Worm (Caenorhabditis elegans) whole organism, L1 larva: ENCODE data around the gene lgc-40.

ENCODE experiments used
- C04F5.9 ChIP-seq: sonication (generic microtip); optimal IDR thresholded peaks from 2 replicates; lab custom pipeline; 2016; ENCODE audit warnings: missing genetic modification characterization, missing compliant biosample characterization
- C34B4.2 ChIP-seq: sonication (generic microtip); optimal IDR thresholded peaks from 2 replicates; lab custom pipeline; 2017; ENCODE audit warnings: mild to moderate bottlenecking, missing genetic modification characterization, missing compliant biosample characterization
- aly-2 ChIP-seq: fragments of 150-350 bp; optimal IDR thresholded peaks from 2 replicates; lab custom pipeline; 2014; ENCODE audit warnings: missing biosample characterization, missing genetic modification characterization
- blmp-1 ChIP-seq: fragments of 150-350 bp; optimal IDR thresholded peaks from 2 replicates; lab custom pipeline; 2014; ENCODE audit warnings: missing biosample characterization, missing genetic modification characterization
- ceh-63 ChIP-seq: fragments of 200-800 bp; sonication (Bioruptor generic); optimal IDR thresholded peaks from 2 replicates; lab custom pipeline; 2018; ENCODE audit warnings: mild to moderate bottlenecking, missing genetic modification characterization, missing compliant biosample characterization
- ceh-8 ChIP-seq: fragments of 200-800 bp; sonication (Bioruptor generic); optimal IDR thresholded peaks from 2 replicates; lab custom pipeline; 2018; ENCODE audit warnings: mild to moderate bottlenecking, missing genetic modification characterization, moderate library complexity, missing compliant biosample characterization
- ceh-82 ChIP-seq, 3 experiments: fragments of 150-350 bp in 1 of 3; sonication (generic microtip) in 2 of 3; optimal IDR thresholded peaks; 2 replicates each; lab custom pipeline; 2014 to 2017; ENCODE audit warnings: missing biosample characterization in 3 of 3, missing genetic modification characterization in 3 of 3
- ceh-88 ChIP-seq: fragments of 200-800 bp; sonication (Bioruptor generic); IDR thresholded peaks from 2 replicates; pipeline ENCODE4 v1.3.6; 2022; ENCODE audit warnings: missing genetic modification characterization, missing compliant biosample characterization
- ceh-90 ChIP-seq: sonication (generic microtip); optimal IDR thresholded peaks from 2 replicates; lab custom pipeline; 2016; ENCODE audit warnings: missing genetic modification characterization, missing compliant biosample characterization
- ces-1 ChIP-seq: fragments of 150-350 bp; optimal IDR thresholded peaks from 2 replicates; lab custom pipeline; 2014; ENCODE audit warnings: missing biosample characterization, missing genetic modification reagents, missing genetic modification characterization
- efl-1 ChIP-seq, 4 experiments: fragments of 150-350 bp; optimal IDR thresholded peaks in 3 of 4; peaks in 1 of 4; 1 replicate in 1 of 4; 2 replicates in 3 of 4; lab custom pipeline; 2014; ENCODE audit warnings: missing biosample characterization in 2 of 4, missing genetic modification characterization in 2 of 4, missing genetic modification reagents in 2 of 4
- efl-3 ChIP-seq: fragments of 200-800 bp; sonication (Bioruptor generic); optimal IDR thresholded peaks from 2 replicates; lab custom pipeline; 2018; ENCODE audit warnings: mild to moderate bottlenecking, missing genetic modification characterization, missing compliant biosample characterization
- elt-3 ChIP-seq, 6 experiments: fragments of 150-350 bp in 1 of 6; sonication (generic microtip); optimal IDR thresholded peaks; 2 replicates each; lab custom pipeline; 2017 to 2018; ENCODE audit warnings: missing biosample characterization in 6 of 6, missing genetic modification characterization in 6 of 6, inconsistent platforms in 1 of 6
- fos-1 ChIP-seq: fragments of 150-350 bp; optimal IDR thresholded peaks from 2 replicates; lab custom pipeline; 2014; ENCODE audit warnings: missing biosample characterization, missing genetic modification characterization
- grh-1 ChIP-seq: fragments of 200-800 bp; sonication (Bioruptor generic); IDR thresholded peaks from 2 replicates; pipeline ENCODE4 v1.3.6; 2022; ENCODE audit warnings: missing genetic modification reagents, missing genetic modification characterization, missing compliant biosample characterization
- hlh-17 ChIP-seq: fragments of 200-800 bp; sonication (Bioruptor generic); optimal IDR thresholded peaks from 2 replicates; lab custom pipeline; 2018; ENCODE audit warnings: missing genetic modification characterization, mild to moderate bottlenecking, missing compliant biosample characterization, moderate library complexity, borderline replicate concordance
- lin-14 ChIP-seq: fragments of 200-800 bp; sonication (Bioruptor generic); optimal IDR thresholded peaks from 2 replicates; lab custom pipeline; 2018; ENCODE audit warnings: mild to moderate bottlenecking, missing genetic modification characterization, moderate library complexity, missing compliant biosample characterization
- lin-35 ChIP-seq, 2 experiments: fragments of 150-350 bp; optimal IDR thresholded peaks; 2 replicates each; lab custom pipeline; 2014; ENCODE audit warnings: missing biosample characterization in 2 of 2, missing genetic modification characterization in 2 of 2, missing genetic modification reagents in 2 of 2
- lir-3 ChIP-seq: sonication (generic microtip); optimal IDR thresholded peaks from 2 replicates; lab custom pipeline; 2016; ENCODE audit warnings: mild to moderate bottlenecking, missing genetic modification characterization, moderate library complexity, missing compliant biosample characterization; ENCODE audit not compliant: poor library complexity
- lsy-2 ChIP-seq, 2 experiments: fragments of 150-350 bp; optimal IDR thresholded peaks; 2 replicates each; lab custom pipeline; 2014; ENCODE audit warnings: missing biosample characterization in 2 of 2, missing genetic modification characterization in 2 of 2
- mab-9 ChIP-seq: fragments of 200-800 bp; sonication (Bioruptor generic); IDR thresholded peaks from 2 replicates; pipeline ENCODE4 v1.3.6; 2022; ENCODE audit warnings: missing genetic modification reagents, missing genetic modification characterization, missing compliant biosample characterization
- mdl-1 ChIP-seq, 2 experiments: fragments of 150-350 bp; optimal IDR thresholded peaks; 2 replicates each; lab custom pipeline; 2014 to 2017; ENCODE audit warnings: missing biosample characterization in 2 of 2, missing genetic modification characterization in 2 of 2, inconsistent platforms in 1 of 2
- mef-2 ChIP-seq: fragments of 150-350 bp; optimal IDR thresholded peaks from 2 replicates; lab custom pipeline; 2014; ENCODE audit warnings: missing biosample characterization, missing genetic modification characterization
- mep-1 ChIP-seq: fragments of 150-350 bp; optimal IDR thresholded peaks from 2 replicates; lab custom pipeline; 2014; ENCODE audit warnings: missing biosample characterization, missing genetic modification characterization
- nhr-12 ChIP-seq: sonication (generic microtip); optimal IDR thresholded peaks from 2 replicates; lab custom pipeline; 2017; ENCODE audit warnings: missing biosample characterization, missing genetic modification characterization
- nhr-20 ChIP-seq: sonication (generic microtip); optimal IDR thresholded peaks from 2 replicates; lab custom pipeline; 2016; ENCODE audit warnings: mild to moderate bottlenecking, missing genetic modification characterization, missing compliant biosample characterization
- nhr-28 ChIP-seq: fragments of 150-350 bp; optimal IDR thresholded peaks from 2 replicates; lab custom pipeline; 2014; ENCODE audit warnings: missing biosample characterization, missing genetic modification characterization
- nhr-47 ChIP-seq: sonication (generic microtip); optimal IDR thresholded peaks from 2 replicates; lab custom pipeline; 2016; ENCODE audit warnings: mild to moderate bottlenecking, missing genetic modification characterization, moderate library complexity, missing compliant biosample characterization
- nhr-71 ChIP-seq: sonication (generic microtip); optimal IDR thresholded peaks from 2 replicates; lab custom pipeline; 2016; ENCODE audit warnings: mild to moderate bottlenecking, missing genetic modification characterization, moderate library complexity, missing compliant biosample characterization
- nhr-84 ChIP-seq: sonication (generic microtip); optimal IDR thresholded peaks from 2 replicates; lab custom pipeline; 2017; ENCODE audit warnings: missing biosample characterization, missing genetic modification characterization
- nhr-85 ChIP-seq: sonication (generic microtip); peaks from one replicate; lab custom pipeline; 2016; ENCODE audit warnings: missing genetic modification characterization, inconsistent platforms, missing compliant biosample characterization
- nhr-90 ChIP-seq: sonication (generic microtip); optimal IDR thresholded peaks from 2 replicates; lab custom pipeline; 2016; ENCODE audit warnings: mild to moderate bottlenecking, missing genetic modification characterization, missing compliant biosample characterization; ENCODE audit not compliant: poor library complexity
- pag-3 ChIP-seq: sonication (generic microtip); optimal IDR thresholded peaks from 2 replicates; lab custom pipeline; 2017; ENCODE audit warnings: missing genetic modification characterization, mild to moderate bottlenecking, missing compliant biosample characterization, antibody characterized with exemption, borderline replicate concordance; ENCODE audit not compliant: insufficient read depth
- pax-3 ChIP-seq: fragments of 200-800 bp; sonication (Bioruptor generic); optimal IDR thresholded peaks from 2 replicates; lab custom pipeline; 2018; ENCODE audit warnings: mild to moderate bottlenecking, missing genetic modification characterization, moderate library complexity, missing compliant biosample characterization
- rnt-1 ChIP-seq: sonication (generic microtip); optimal IDR thresholded peaks from 2 replicates; lab custom pipeline; 2016; ENCODE audit warnings: mild to moderate bottlenecking, missing genetic modification characterization, moderate library complexity, missing compliant biosample characterization
- skn-1 ChIP-seq: fragments of 150-350 bp; optimal IDR thresholded peaks from 2 replicates; lab custom pipeline; 2014; ENCODE audit warnings: missing biosample characterization, missing genetic modification characterization
- snu-23 ChIP-seq: sonication (generic microtip); optimal IDR thresholded peaks from 2 replicates; lab custom pipeline; 2016; ENCODE audit warnings: missing genetic modification characterization, missing compliant biosample characterization
- sox-4 ChIP-seq: sonication (generic microtip); optimal IDR thresholded peaks from 2 replicates; lab custom pipeline; 2016; ENCODE audit warnings: missing genetic modification characterization, missing compliant biosample characterization
- sptf-1 ChIP-seq: fragments of 150-350 bp; optimal IDR thresholded peaks from 2 replicates; lab custom pipeline; 2014; ENCODE audit warnings: missing biosample characterization, missing genetic modification characterization
- tbx-2 ChIP-seq: sonication (generic microtip); optimal IDR thresholded peaks from 2 replicates; lab custom pipeline; 2016; ENCODE audit warnings: missing genetic modification characterization, missing compliant biosample characterization
- unc-130 ChIP-seq: fragments of 150-350 bp; optimal IDR thresholded peaks from 2 replicates; lab custom pipeline; 2017; ENCODE audit warnings: missing biosample characterization, missing genetic modification characterization, inconsistent platforms
- unc-86 ChIP-seq: sonication (generic microtip); optimal IDR thresholded peaks from 2 replicates; lab custom pipeline; 2016; ENCODE audit warnings: missing genetic modification characterization, missing compliant biosample characterization
- zag-1 ChIP-seq: fragments of 150-350 bp; optimal IDR thresholded peaks from 2 replicates; lab custom pipeline; 2014; ENCODE audit warnings: missing biosample characterization, missing genetic modification characterization

The lgc-40 gene

DNA sequence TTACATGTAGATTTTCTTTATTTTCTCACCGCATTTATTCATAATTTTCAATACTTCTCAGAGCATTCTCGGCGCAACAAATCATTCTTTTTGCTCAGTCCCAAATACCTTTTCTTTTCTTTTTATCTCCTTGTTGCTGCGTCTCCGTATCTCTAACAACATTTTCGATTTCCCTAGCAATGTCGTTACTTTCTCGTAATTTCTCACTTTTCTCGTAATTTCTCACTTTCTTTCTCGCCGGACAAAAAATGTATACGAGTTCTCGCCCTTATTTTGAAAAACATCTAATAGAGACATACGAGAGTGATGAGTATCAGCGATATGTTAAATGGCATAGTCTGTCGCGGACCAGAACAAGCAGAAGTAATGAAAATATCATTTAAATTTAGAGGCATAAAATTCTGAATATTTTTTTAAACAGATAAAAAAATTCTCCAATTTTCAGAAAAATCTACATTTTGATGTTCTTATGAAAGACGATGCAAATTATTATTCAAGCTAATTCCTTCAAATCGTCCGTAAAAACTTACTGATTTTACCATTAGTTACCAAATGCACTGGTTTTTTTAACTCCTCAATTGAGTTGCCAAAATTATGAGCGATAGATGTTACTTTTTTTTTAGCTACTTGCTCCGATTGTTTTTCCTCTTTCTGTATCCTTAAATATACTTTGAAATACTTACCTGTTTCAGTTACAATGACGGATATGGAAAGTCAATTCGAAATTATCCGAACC lies 15.6 kb downstream of the lgc-40 start, which contains the start of gene F47G3.3:
Gene F47G3.3, plus strand, starts transcription at position 686 of the 736 bp plus-strand sequence.
- TF ChIP-seq blmp-1 (tag; lab: Kevin White, UChicago) (peak; percentile 95), mep-1 (no peak)

DNA sequence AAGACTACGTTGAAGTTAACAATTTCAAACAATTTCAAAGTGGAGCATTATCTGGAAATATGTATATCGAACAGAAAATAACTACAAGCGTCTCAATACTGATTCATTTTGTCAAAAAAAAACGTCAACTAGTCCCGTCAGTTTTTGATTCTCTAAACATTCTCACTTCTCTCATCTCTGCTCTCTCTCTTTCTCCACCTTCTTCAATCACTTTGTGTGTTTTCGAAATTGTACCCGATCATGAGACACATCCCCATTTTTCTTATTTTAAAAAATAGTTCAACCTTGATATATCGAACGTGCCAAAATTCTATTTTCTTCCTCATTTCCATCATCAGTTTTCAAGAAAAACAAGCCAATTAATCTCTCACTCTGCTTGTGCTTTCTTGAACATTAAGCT lies 20.9 kb downstream of the lgc-40 start:
- peak; percentile 24 for TF ChIP-seq skn-1 (tag; lab: Kevin White, UChicago)
- TF ChIP-seq lsy-2 (tag; optimal IDR thresholded peaks at IDR 0.05; lab: Kevin White, UChicago) = peak in 1 of 2 experiments; percentile 19
- peak; percentile 13 for TF ChIP-seq blmp-1 (tag; lab: Kevin White, UChicago)
- no peak for TF ChIP-seq ceh-82 (tag; optimal IDR thresholded peaks at IDR 0.05; lab: Kevin White, UChicago)
- peak in 1 of 2 experiments; percentile 15 for TF ChIP-seq lin-35 (GFP tag; optimal IDR thresholded peaks at IDR 0.05; lab: Kevin White, UChicago)
- TF ChIP-seq aly-2 (tag; lab: Kevin White, UChicago) = no peak
- peak; percentile 48 for TF ChIP-seq nhr-71 (tag; lab: Kevin White, UChicago)
- no peak for TF ChIP-seq efl-1 (optimal IDR thresholded peaks at IDR 0.05; lab: Kevin White, UChicago)
- TF ChIP-seq efl-1 (GFP tag; optimal IDR thresholded peaks at IDR 0.05 in 1 of 2; lab: Kevin White, UChicago) = peak in 1 of 2 experiments; percentile 88
- TF ChIP-seq nhr-47 = no peak
- TF ChIP-seq grh-1 (GFP tag; lab: Robert Waterston, UW) = no peak
- peak; percentile 50 for TF ChIP-seq snu-23 (GFP tag; lab: Kevin White, UChicago)
- TF ChIP-seq lin-14 (GFP tag; lab: Kevin White, UChicago) = peak; percentile 68
- no peak for TF ChIP-seq fos-1 (tag; lab: Kevin White, UChicago)
- peak; percentile 73 for TF ChIP-seq nhr-85
- TF ChIP-seq pag-3 (tag; lab: Kevin White, UChicago) = peak; percentile 7
- peak; percentile 12 for TF ChIP-seq nhr-20
- TF ChIP-seq unc-86 (tag; lab: Kevin White, UChicago) = no peak
- no peak for TF ChIP-seq C34B4.2 (tag; lab: Kevin White, UChicago)

DNA sequence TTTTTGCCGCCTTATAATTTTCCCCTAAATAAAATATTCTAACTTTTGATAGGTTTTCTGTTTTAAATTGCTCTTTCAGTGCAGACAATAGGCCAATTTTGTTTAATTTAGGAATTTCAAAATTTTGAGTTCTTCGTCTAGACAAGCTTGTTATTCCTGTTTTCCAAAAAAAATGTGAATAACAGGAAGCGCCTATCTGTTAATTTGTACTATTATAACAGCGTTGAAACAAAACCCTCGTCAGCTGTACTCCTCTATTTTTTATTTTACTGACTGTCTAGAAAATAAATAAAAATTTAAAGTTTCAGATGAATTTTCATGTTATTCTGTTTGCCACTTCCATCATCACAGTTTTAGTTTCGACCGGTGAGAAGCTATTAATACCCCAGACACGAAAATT lies 21.4 kb downstream of the lgc-40 start, which contains the start of gene F47G3.4:
Gene F47G3.4, plus strand, starts transcription at position 301 of the 400 bp plus-strand sequence.
- no peak for TF ChIP-seq elt-3 (tag; optimal IDR thresholded peaks at IDR 0.05; lab: Kevin White, UChicago)

DNA sequence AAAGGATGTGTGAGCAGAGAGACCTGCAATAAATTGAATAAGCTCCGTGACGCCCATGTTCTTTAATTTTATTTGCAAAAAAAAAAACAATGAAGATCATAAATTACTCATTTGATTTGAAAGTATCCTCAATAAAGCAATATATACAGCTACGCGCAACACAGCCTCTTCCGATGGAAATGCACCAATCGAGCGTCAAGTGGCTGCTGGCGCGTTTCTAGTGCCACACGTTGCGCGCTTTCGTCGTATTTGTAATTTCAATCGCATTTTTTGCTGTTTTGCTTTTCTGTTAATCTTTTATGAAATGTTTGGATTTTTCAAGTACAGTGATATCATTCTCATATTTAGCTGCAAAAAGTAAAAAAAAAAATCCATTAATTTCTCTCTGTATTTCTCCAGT lies 22.3 kb downstream of the lgc-40 start:
- no peak for TF ChIP-seq zag-1 (tag; lab: Kevin White, UChicago)
- peak; percentile 81 for TF ChIP-seq snu-23 (GFP tag; lab: Kevin White, UChicago)
- TF ChIP-seq nhr-90 (tag; lab: Kevin White, UChicago) = peak; percentile 73
- TF ChIP-seq skn-1 (tag; lab: Kevin White, UChicago) = peak; percentile 72
- no peak for TF ChIP-seq C04F5.9 (tag; lab: Kevin White, UChicago)
- TF ChIP-seq lin-14 (GFP tag; lab: Kevin White, UChicago) = peak; percentile 71
- TF ChIP-seq efl-3 (GFP tag; lab: Kevin White, UChicago) = no peak
- no peak for TF ChIP-seq ceh-88
- no peak for TF ChIP-seq lir-3 (tag; lab: Kevin White, UChicago)
- TF ChIP-seq ceh-8 (GFP tag; lab: Kevin White, UChicago) = no peak
- TF ChIP-seq nhr-85 = peak; percentile 78
- TF ChIP-seq pax-3 (tag; lab: Kevin White, UChicago) = no peak
- TF ChIP-seq mab-9 (GFP tag; lab: Robert Waterston, UW) = no peak
- no peak for TF ChIP-seq nhr-28
- TF ChIP-seq ces-1 (GFP tag; lab: Kevin White, UChicago) = no peak
- no peak for TF ChIP-seq nhr-12
- TF ChIP-seq ceh-90 (tag; lab: Kevin White, UChicago) = no peak
- peak; percentile 43 for TF ChIP-seq unc-86 (tag; lab: Kevin White, UChicago)
- no peak for TF ChIP-seq sptf-1
- TF ChIP-seq tbx-2 (tag; lab: Kevin White, UChicago) = peak; percentile 61
- peak; percentile 83 for TF ChIP-seq nhr-71 (tag; lab: Kevin White, UChicago)
- TF ChIP-seq aly-2 (tag; lab: Kevin White, UChicago) = no peak
- TF ChIP-seq sox-4 (tag; lab: Kevin White, UChicago) = no peak
- peak in 1 of 2 experiments; percentile 28 for TF ChIP-seq mdl-1 (tag; optimal IDR thresholded peaks at IDR 0.05; lab: Kevin White, UChicago)
- no peak for TF ChIP-seq ceh-63 (GFP tag; lab: Kevin White, UChicago)
- TF ChIP-seq mef-2 (tag; lab: Kevin White, UChicago) = no peak
- peak; percentile 59 to 77 for TF ChIP-seq lin-35 (GFP tag; optimal IDR thresholded peaks at IDR 0.05; lab: Kevin White, UChicago)
- no peak for TF ChIP-seq hlh-17 (GFP tag; lab: Kevin White, UChicago)
- TF ChIP-seq rnt-1 (tag; lab: Kevin White, UChicago) = peak; percentile 83
- no peak for TF ChIP-seq unc-130 (tag; lab: Kevin White, UChicago)
- TF ChIP-seq nhr-47 = peak; percentile 75
- TF ChIP-seq nhr-84 = no peak
